Worm (Caenorhabditis elegans) whole organism, L2 larva: ENCODE results near the gene E01G6.2.

ENCODE experiments used
- C34F6.9 ChIP-seq: fragments of 150-350 bp; optimal IDR thresholded peaks from 2 replicates; lab custom pipeline; 2014; ENCODE audit warnings: missing biosample characterization, missing genetic modification characterization
- F13H6.1 ChIP-seq: sonication (generic microtip); optimal IDR thresholded peaks from 2 replicates; lab custom pipeline; 2016; ENCODE audit warnings: missing genetic modification characterization, missing compliant biosample characterization
- Y55F3AM.14 ChIP-seq: fragments of 200-800 bp; sonication (Bioruptor generic); optimal IDR thresholded peaks from 2 replicates; lab custom pipeline; 2018; ENCODE audit warnings: mild to moderate bottlenecking, missing genetic modification characterization, missing compliant biosample characterization
- ZK546.5 ChIP-seq: sonication (generic microtip); optimal IDR thresholded peaks from 2 replicates; lab custom pipeline; 2017; ENCODE audit warnings: missing biosample characterization, missing genetic modification characterization
- aly-2 ChIP-seq: fragments of 150-350 bp; optimal IDR thresholded peaks from 2 replicates; lab custom pipeline; 2014; ENCODE audit warnings: missing biosample characterization, missing genetic modification characterization
- ceh-82 ChIP-seq: fragments of 150-350 bp; optimal IDR thresholded peaks from 2 replicates; lab custom pipeline; 2014; ENCODE audit warnings: missing biosample characterization, missing genetic modification characterization
- elt-3 ChIP-seq: sonication (generic microtip); optimal IDR thresholded peaks from 2 replicates; lab custom pipeline; 2017; ENCODE audit warnings: missing biosample characterization, missing genetic modification characterization
- fos-1 ChIP-seq: fragments of 150-350 bp; optimal IDR thresholded peaks from 2 replicates; lab custom pipeline; 2014; ENCODE audit warnings: missing biosample characterization, missing genetic modification characterization
- gmeb-1 ChIP-seq: fragments of 150-350 bp; optimal IDR thresholded peaks from 2 replicates; lab custom pipeline; 2014; ENCODE audit warnings: missing biosample characterization, missing genetic modification characterization
- lin-13 ChIP-seq: fragments of 150-350 bp; optimal IDR thresholded peaks from 2 replicates; lab custom pipeline; 2014; ENCODE audit warnings: missing biosample characterization, missing genetic modification reagents, missing genetic modification characterization
- lin-39 ChIP-seq: fragments of 150-350 bp; optimal IDR thresholded peaks from 2 replicates; lab custom pipeline; 2014; ENCODE audit warnings: missing biosample characterization, missing genetic modification reagents, missing genetic modification characterization
- lsy-2 ChIP-seq, 2 experiments: fragments of 150-350 bp in 1 of 2; sonication (generic microtip) in 1 of 2; optimal IDR thresholded peaks; 2 replicates each; lab custom pipeline; 2014 to 2017; ENCODE audit warnings: missing biosample characterization in 2 of 2, missing genetic modification characterization in 2 of 2
- mab-5 ChIP-seq: fragments of 150-350 bp; optimal IDR thresholded peaks from 2 replicates; lab custom pipeline; 2014; ENCODE audit warnings: missing biosample characterization, missing genetic modification characterization
- mbf-1 ChIP-seq: sonication (generic microtip); optimal IDR thresholded peaks from 2 replicates; lab custom pipeline; 2017; ENCODE audit warnings: missing biosample characterization, missing genetic modification characterization
- mdl-1 ChIP-seq, 2 experiments: fragments of 150-350 bp in 1 of 2; sonication (generic microtip) in 1 of 2; optimal IDR thresholded peaks; 2 replicates each; lab custom pipeline; 2017; ENCODE audit warnings: missing biosample characterization in 2 of 2, missing genetic modification characterization in 2 of 2
- nhr-10 ChIP-seq: sonication (generic microtip); optimal IDR thresholded peaks from 2 replicates; lab custom pipeline; 2017; ENCODE audit warnings: missing biosample characterization, missing genetic modification characterization
- nhr-11 ChIP-seq: fragments of 150-350 bp; optimal IDR thresholded peaks from 2 replicates; lab custom pipeline; 2014; ENCODE audit warnings: missing biosample characterization, missing genetic modification characterization
- nhr-12 ChIP-seq: fragments of 150-350 bp; optimal IDR thresholded peaks from 2 replicates; lab custom pipeline; 2014; ENCODE audit warnings: missing biosample characterization, missing genetic modification characterization
- nhr-129 ChIP-seq: fragments of 150-350 bp; optimal IDR thresholded peaks from 2 replicates; lab custom pipeline; 2014; ENCODE audit warnings: missing biosample characterization, missing genetic modification characterization
- nhr-21 ChIP-seq: fragments of 150-350 bp; optimal IDR thresholded peaks from 2 replicates; lab custom pipeline; 2014; ENCODE audit warnings: missing biosample characterization, missing genetic modification characterization
- nhr-237 ChIP-seq: fragments of 150-350 bp; optimal IDR thresholded peaks from 2 replicates; lab custom pipeline; 2014; ENCODE audit warnings: missing biosample characterization, missing genetic modification characterization
- nhr-25 ChIP-seq: fragments of 150-350 bp; sonication (generic microtip); optimal IDR thresholded peaks from 3 replicates; lab custom pipeline; 2014; ENCODE audit warnings: missing biosample characterization, missing genetic modification characterization
- skn-1 ChIP-seq: sonication (generic microtip); optimal IDR thresholded peaks from 2 replicates; lab custom pipeline; 2017; ENCODE audit warnings: missing biosample characterization, missing genetic modification characterization
- sma-9 ChIP-seq, 2 experiments: fragments of 150-350 bp in 1 of 2; sonication (generic microtip) in 1 of 2; optimal IDR thresholded peaks; 2 replicates each; lab custom pipeline; 2014 to 2016; ENCODE audit warnings: missing genetic modification characterization in 2 of 2, mild to moderate bottlenecking in 1 of 2, missing biosample characterization in 1 of 2, missing compliant biosample characterization in 1 of 2, missing genetic modification reagents in 1 of 2, moderate library complexity in 1 of 2
- snpc-4 ChIP-seq: fragments of 150-350 bp; optimal IDR thresholded peaks from 2 replicates; lab custom pipeline; 2014; ENCODE audit warnings: missing biosample characterization, missing genetic modification characterization
- unc-55 ChIP-seq: fragments of 150-350 bp; sonication (generic microtip); optimal IDR thresholded peaks from 3 replicates; lab custom pipeline; 2014; ENCODE audit warnings: missing biosample characterization, missing genetic modification reagents, missing genetic modification characterization
- unc-62 ChIP-seq: fragments of 150-350 bp; optimal IDR thresholded peaks from 2 replicates; lab custom pipeline; 2014; ENCODE audit warnings: missing biosample characterization, missing genetic modification reagents, missing genetic modification characterization
- zag-1 ChIP-seq: fragments of 150-350 bp; optimal IDR thresholded peaks from 2 replicates; lab custom pipeline; 2014; ENCODE audit warnings: missing biosample characterization, missing genetic modification characterization
- ztf-1 ChIP-seq: fragments of 200-800 bp; sonication (Bioruptor generic); conservative IDR thresholded peaks from 2 replicates; pipeline ENCODE4 v1.3.6; 2022; ENCODE audit warnings: missing genetic modification characterization, missing compliant biosample characterization
- ztf-11 ChIP-seq: sonication (generic microtip); optimal IDR thresholded peaks from 2 replicates; lab custom pipeline; 2017; ENCODE audit warnings: missing biosample characterization, missing genetic modification characterization
- ztf-4 ChIP-seq: fragments of 150-350 bp; optimal IDR thresholded peaks from 2 replicates; lab custom pipeline; 2014; ENCODE audit warnings: missing biosample characterization, missing genetic modification characterization

Gene E01G6.2

ce11 chrX:12256594-12257048, at the start of gene E01G6.2:
Gene E01G6.2, plus strand, starts transcription at chrX:12256644.
- no peak for TF ChIP-seq Y55F3AM.14
- TF ChIP-seq mdl-1 (tag; optimal IDR thresholded peaks at IDR 0.05; lab: Kevin White, UChicago) = no peak
- TF ChIP-seq sma-9 (GFP tag; optimal IDR thresholded peaks at IDR 0.05; lab: Kevin White, UChicago) = no peak
- TF ChIP-seq sma-9 (tag; optimal IDR thresholded peaks at IDR 0.05; lab: Kevin White, UChicago) = no peak
- TF ChIP-seq gmeb-1 (tag; lab: Kevin White, UChicago) = no peak
- no peak for TF ChIP-seq unc-55 (GFP tag; lab: Kevin White, UChicago)
- no peak for TF ChIP-seq nhr-11 (tag; lab: Kevin White, UChicago)
- TF ChIP-seq mab-5 = no peak
- no peak for TF ChIP-seq skn-1 (tag; lab: Kevin White, UChicago)
- TF ChIP-seq ztf-4 (tag; lab: Kevin White, UChicago) = no peak
- TF ChIP-seq unc-62 (GFP tag; lab: Kevin White, UChicago) = no peak
- TF ChIP-seq F13H6.1 (tag; lab: Kevin White, UChicago) = no peak
- no peak for TF ChIP-seq nhr-25 (tag; lab: Kevin White, UChicago)

ce11 chrX:12207078-12207477, 49.4 kb upstream of the E01G6.2 start:
- TF ChIP-seq unc-55 (GFP tag; lab: Kevin White, UChicago) = no peak
- TF ChIP-seq nhr-11 (tag; lab: Kevin White, UChicago) = no peak
- TF ChIP-seq C34F6.9 = no peak
- TF ChIP-seq mab-5 = no peak
- no peak for TF ChIP-seq ceh-82 (tag; lab: Kevin White, UChicago)
- TF ChIP-seq lin-13 (GFP tag; lab: Kevin White, UChicago) = no peak
- TF ChIP-seq nhr-129 (tag; lab: Kevin White, UChicago) = no peak
- TF ChIP-seq mbf-1 (tag; lab: Kevin White, UChicago) = no peak
- no peak for TF ChIP-seq ztf-4 (tag; lab: Kevin White, UChicago)
- TF ChIP-seq elt-3 = no peak
- TF ChIP-seq mdl-1 (tag; optimal IDR thresholded peaks at IDR 0.05; lab: Kevin White, UChicago) = no peak
- no peak for TF ChIP-seq Y55F3AM.14
- no peak for TF ChIP-seq nhr-12
- no peak for TF ChIP-seq zag-1 (tag; lab: Kevin White, UChicago)

- no peak for TF ChIP-seq mab-5
- TF ChIP-seq lin-39 (tag; lab: Kevin White, UChicago) = peak; percentile 64
- no peak for TF ChIP-seq ztf-1
- no peak for TF ChIP-seq snpc-4
- TF ChIP-seq nhr-21 (tag; lab: Kevin White, UChicago) = peak; percentile 15
- TF ChIP-seq C34F6.9 = peak; percentile 12
- TF ChIP-seq nhr-25 (tag; lab: Kevin White, UChicago) = no peak
- TF ChIP-seq nhr-10 (tag; lab: Kevin White, UChicago) = no peak
- no peak for TF ChIP-seq ZK546.5 (tag; lab: Kevin White, UChicago)
- TF ChIP-seq nhr-237 (tag; lab: Kevin White, UChicago) = no peak
- TF ChIP-seq ztf-11 (tag; lab: Kevin White, UChicago) = no peak
- peak; percentile 23 for TF ChIP-seq fos-1 (tag; lab: Kevin White, UChicago)
- TF ChIP-seq skn-1 (tag; lab: Kevin White, UChicago) = no peak
Measured at ce11 chrX:12210145-12211032, 46.1 kb upstream of the E01G6.2 start.

DNA sequence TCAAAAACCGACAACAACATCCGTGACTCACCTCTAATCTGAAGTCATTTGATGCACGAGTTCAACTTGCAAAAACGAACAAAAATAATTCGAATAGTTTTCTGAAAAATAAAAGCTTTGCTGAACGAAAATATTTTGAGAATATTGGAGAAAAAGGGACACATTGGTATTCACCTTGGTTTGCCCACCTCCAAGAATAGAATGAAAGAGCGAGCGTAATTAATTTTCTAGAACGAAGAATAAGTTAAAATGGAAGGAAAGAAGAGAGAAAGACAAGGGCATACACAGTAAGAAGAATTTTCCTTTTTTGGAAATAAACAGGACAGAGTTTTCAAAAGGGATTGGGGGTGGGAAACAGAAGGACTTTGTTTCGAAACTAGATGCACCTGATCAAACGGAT, 43.6 kb upstream of the E01G6.2 start, which contains the start of gene cab-1:
cab-1 (minus strand) TSS at position 101 of the 400 bp plus-strand sequence.
- TF ChIP-seq nhr-21 (tag; lab: Kevin White, UChicago) (no peak), ztf-11 (tag; lab: Kevin White, UChicago) (no peak), skn-1 (tag; lab: Kevin White, UChicago) (no peak), lsy-2 (tag; optimal IDR thresholded peaks at IDR 0.05; lab: Kevin White, UChicago) (no peak), nhr-25 (tag; lab: Kevin White, UChicago) (no peak), C34F6.9 (no peak), zag-1 (tag; lab: Kevin White, UChicago) (no peak), ceh-82 (tag; lab: Kevin White, UChicago) (no peak), mdl-1 (tag; optimal IDR thresholded peaks at IDR 0.05; lab: Kevin White, UChicago) (no peak)

DNA sequence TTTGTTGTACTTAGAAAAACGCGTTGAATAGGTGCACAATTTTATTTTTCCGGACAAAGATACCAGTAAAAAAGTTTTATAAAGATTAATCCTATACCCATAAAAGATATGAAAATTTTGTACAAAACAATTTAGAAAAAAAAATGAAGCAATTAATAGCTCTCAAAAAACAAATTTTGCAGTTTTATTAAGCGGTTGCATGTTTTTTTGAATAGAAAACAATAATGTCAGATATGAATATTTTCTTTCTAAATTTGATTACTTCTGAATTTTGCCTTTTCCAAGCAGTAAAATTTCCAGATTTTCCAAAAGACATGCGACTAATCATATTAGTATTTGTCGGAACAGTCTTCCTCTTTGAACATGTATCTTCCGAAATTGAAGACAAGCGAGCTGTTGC, 39.5 kb upstream of the E01G6.2 start, which contains the start of gene C23H4.8:
C23H4.8 (plus strand) TSS at position 301 of the 400 bp plus-strand sequence.
- TF ChIP-seq nhr-21 (tag; lab: Kevin White, UChicago) (no peak), aly-2 (tag; lab: Kevin White, UChicago) (no peak)
